Fruit fly (Drosophila melanogaster) whole organism, embryonic: ENCODE data around the gene CG8419.

Source experiments
- Blimp-1 ChIP-seq: fragments of 200-800 bp; sonication (Bioruptor generic); optimal IDR thresholded peaks from 3 replicates; lab custom pipeline; 2018; ENCODE audit warnings: missing biosample characterization, missing genetic modification characterization, mild to moderate bottlenecking, moderate library complexity, missing genetic modification reagents
- CG10366 ChIP-seq: fragments of 200-800 bp; sonication (Bioruptor generic); IDR thresholded peaks from 2 replicates; pipeline ENCODE4 v1.3.6; 2022; ENCODE audit warnings: missing biosample characterization, missing genetic modification characterization
- CG12391 ChIP-seq: fragments of 200-800 bp; sonication (Bioruptor generic); optimal IDR thresholded peaks from 3 replicates; lab custom pipeline; 2018; ENCODE audit warnings: missing biosample characterization, mild to moderate bottlenecking, missing genetic modification characterization, moderate library complexity
- CG12659 ChIP-seq: fragments of 200-800 bp; sonication (Bioruptor generic); optimal IDR thresholded peaks from 3 replicates; lab custom pipeline; 2017; ENCODE audit warnings: mild to moderate bottlenecking, missing biosample characterization, missing genetic modification reagents, missing genetic modification characterization
- CG14050 ChIP-seq: fragments of 200-800 bp; sonication (Bioruptor generic); IDR thresholded peaks from 3 replicates; pipeline ENCODE4 v1.3.6; 2022; ENCODE audit warnings: missing biosample characterization, missing genetic modification characterization
- CG14710 ChIP-seq: fragments of 200-800 bp; sonication (Bioruptor generic); optimal IDR thresholded peaks from 3 replicates; lab custom pipeline; 2019; ENCODE audit warnings: missing biosample characterization, mild to moderate bottlenecking, missing genetic modification characterization, moderate library complexity
- CG1602 ChIP-seq: fragments of 200-800 bp; sonication (Bioruptor generic); optimal IDR thresholded peaks from 3 replicates; lab custom pipeline; 2016; ENCODE audit warnings: missing biosample characterization, missing genetic modification characterization
- CG17829 ChIP-seq: fragments of 200-800 bp; optimal IDR thresholded peaks from 2 replicates; lab custom pipeline; 2019; ENCODE audit warnings: missing biosample characterization, mild to moderate bottlenecking, missing genetic modification characterization, moderate library complexity
- CG17912 ChIP-seq: fragments of 200-800 bp; sonication (Bioruptor generic); optimal IDR thresholded peaks from 2 replicates; lab custom pipeline; 2018; ENCODE audit warnings: missing biosample characterization, mild to moderate bottlenecking, missing genetic modification characterization
- CG18011 ChIP-seq: fragments of 200-800 bp; sonication (Bioruptor generic); optimal IDR thresholded peaks from 2 replicates; lab custom pipeline; 2017; ENCODE audit warnings: missing biosample characterization, missing genetic modification characterization, mild to moderate bottlenecking, moderate library complexity, missing genotype
- CG34224 ChIP-seq: fragments of 200-800 bp; sonication (Bioruptor generic); IDR thresholded peaks from 3 replicates; pipeline ENCODE4 v1.3.6; 2022; ENCODE audit warnings: missing biosample characterization, missing genetic modification characterization; ENCODE audit not compliant: partially characterized antibody
- CG4730 ChIP-seq: fragments of 200-800 bp; sonication (Bioruptor generic); IDR thresholded peaks from 2 replicates; pipeline ENCODE4 v1.3.6; 2022; ENCODE audit warnings: missing biosample characterization, missing genetic modification characterization
- CG7357 ChIP-seq: fragments of 200-800 bp; sonication (Bioruptor generic); IDR thresholded peaks from 3 replicates; pipeline ENCODE4 v1.3.6; 2022; ENCODE audit warnings: missing biosample characterization, missing genetic modification characterization
- CG7745 ChIP-seq: fragments of 200-800 bp; sonication (Bioruptor generic); optimal IDR thresholded peaks from 2 replicates; lab custom pipeline; 2018; ENCODE audit warnings: missing biosample characterization, mild to moderate bottlenecking, missing genetic modification characterization, moderate library complexity
- CG7928 ChIP-seq: fragments of 200-800 bp; sonication (Bioruptor generic); optimal IDR thresholded peaks from 2 replicates; lab custom pipeline; 2017; ENCODE audit warnings: missing biosample characterization, mild to moderate bottlenecking, missing genetic modification characterization
- CHES-1-like ChIP-seq: fragments of 200-800 bp; sonication (Bioruptor generic); optimal IDR thresholded peaks from 2 replicates; lab custom pipeline; 2016; ENCODE audit warnings: missing biosample characterization, missing genetic modification characterization
- Ets65A ChIP-seq: fragments of 200-800 bp; sonication (Bioruptor generic); peaks from one replicate; lab custom pipeline; 2016; ENCODE audit warnings: missing biosample characterization, missing genetic modification characterization
- Fer1 ChIP-seq: fragments of 200-800 bp; sonication (Bioruptor generic); optimal IDR thresholded peaks from 2 replicates; lab custom pipeline; 2017; ENCODE audit warnings: missing biosample characterization, mild to moderate bottlenecking, missing genetic modification characterization
- Fer3 ChIP-seq: fragments of 200-800 bp; sonication (Bioruptor generic); optimal IDR thresholded peaks from 2 replicates; lab custom pipeline; 2018; ENCODE audit warnings: missing biosample characterization, mild to moderate bottlenecking, missing genetic modification characterization, moderate library complexity
- Gsc ChIP-seq: fragments of 200-800 bp; sonication (Bioruptor generic); IDR thresholded peaks from 2 replicates; pipeline ENCODE4 v1.3.6; 2022; ENCODE audit warnings: missing biosample characterization, missing genetic modification characterization
- Hey ChIP-seq: fragments of 200-800 bp; sonication (Bioruptor generic); optimal IDR thresholded peaks from 3 replicates; lab custom pipeline; 2018; ENCODE audit warnings: missing biosample characterization, mild to moderate bottlenecking, missing genetic modification characterization
- Hmr ChIP-seq: fragments of 200-800 bp; sonication (Bioruptor generic); optimal IDR thresholded peaks from 3 replicates; lab custom pipeline; 2017; ENCODE audit warnings: mild to moderate bottlenecking, missing biosample characterization, missing genetic modification reagents, missing genetic modification characterization
- MBD-R2 ChIP-seq: fragments of 200-800 bp; sonication (Bioruptor generic); IDR thresholded peaks from 2 replicates; pipeline ENCODE4 v1.3.6; 2022; ENCODE audit warnings: missing biosample characterization, missing genetic modification characterization
- Mrtf ChIP-seq: fragments of 200-800 bp; sonication (Bioruptor generic); IDR thresholded peaks from 3 replicates; pipeline ENCODE4 v1.3.6; 2022; ENCODE audit warnings: missing biosample characterization, missing genetic modification characterization
- Rx ChIP-seq: fragments of 200-800 bp; sonication (Bioruptor generic); IDR thresholded peaks from 2 replicates; pipeline ENCODE4 v1.3.6; 2022; ENCODE audit warnings: missing biosample characterization, missing genetic modification characterization
- Scr ChIP-seq: fragments of 200-800 bp; sonication (Bioruptor generic); IDR thresholded peaks from 2 replicates; pipeline ENCODE4 v1.3.6; 2022; ENCODE audit warnings: missing biosample characterization, missing genetic modification characterization; ENCODE audit not compliant: partially characterized antibody
- Tbp ChIP-seq: fragments of >200 bp; optimal IDR thresholded peaks from 2 replicates; lab custom pipeline; 2018; ENCODE audit warnings: missing biosample characterization, missing genetic modification characterization
- Vsx1 ChIP-seq: fragments of 200-800 bp; sonication (Bioruptor generic); optimal IDR thresholded peaks from 2 replicates; lab custom pipeline; 2017; ENCODE audit warnings: missing biosample characterization, mild to moderate bottlenecking, missing genetic modification characterization, missing genetic modification reagents
- ash1 ChIP-seq: fragments of 200-800 bp; sonication (Bioruptor generic); optimal IDR thresholded peaks from 2 replicates; lab custom pipeline; 2018; ENCODE audit warnings: missing biosample characterization, mild to moderate bottlenecking, missing genetic modification characterization
- btn ChIP-seq: fragments of 200-800 bp; sonication (Bioruptor generic); optimal IDR thresholded peaks from 2 replicates; lab custom pipeline; 2016; ENCODE audit warnings: missing biosample characterization, missing genetic modification characterization
- cas ChIP-seq: fragments of 200-800 bp; sonication (Bioruptor generic); IDR thresholded peaks from 2 replicates; pipeline ENCODE4 v1.3.6; 2022; ENCODE audit warnings: missing biosample characterization, missing genetic modification characterization
- croc ChIP-seq: fragments of 200-800 bp; sonication (Bioruptor generic); conservative IDR thresholded peaks from 3 replicates; pipeline ENCODE4 v1.3.6; 2022; ENCODE audit warnings: missing biosample characterization, missing genetic modification characterization
- dimm ChIP-seq: fragments of 200-800 bp; sonication (Bioruptor generic); IDR thresholded peaks from 2 replicates; pipeline ENCODE4 v1.3.6; 2022; ENCODE audit warnings: missing biosample characterization, missing genetic modification characterization
- exex ChIP-seq: fragments of 200-800 bp; sonication (Bioruptor generic); optimal IDR thresholded peaks from 4 replicates; lab custom pipeline; 2018; ENCODE audit warnings: missing biosample characterization, mild to moderate bottlenecking, missing genetic modification characterization, moderate library complexity
- kah ChIP-seq: fragments of 200-800 bp; sonication (Bioruptor generic); optimal IDR thresholded peaks from 2 replicates; lab custom pipeline; 2018; ENCODE audit warnings: missing biosample characterization, mild to moderate bottlenecking, missing genetic modification characterization
- ken ChIP-seq: fragments of 200-800 bp; sonication (Bioruptor generic); IDR thresholded peaks from 3 replicates; pipeline ENCODE4 v1.3.6; 2022; ENCODE audit warnings: missing biosample characterization, missing genetic modification characterization
- knrl ChIP-seq: fragments of 200-800 bp; sonication (Bioruptor generic); IDR thresholded peaks from 3 replicates; pipeline ENCODE4 v1.3.6; 2022; ENCODE audit warnings: missing biosample characterization, missing genetic modification characterization; ENCODE audit not compliant: partially characterized antibody
- lbe ChIP-seq: fragments of 200-800 bp; sonication (Bioruptor generic); optimal IDR thresholded peaks from 2 replicates; lab custom pipeline; 2016; ENCODE audit warnings: missing biosample characterization, mild to moderate bottlenecking, missing genetic modification characterization
- luna ChIP-seq: fragments of 200-800 bp; sonication (Bioruptor generic); optimal IDR thresholded peaks from 2 replicates; lab custom pipeline; 2016; ENCODE audit warnings: missing biosample characterization, missing genetic modification characterization
- maf-S ChIP-seq: fragments of 200-800 bp; sonication (Bioruptor generic); optimal IDR thresholded peaks from 2 replicates; lab custom pipeline; 2016; ENCODE audit warnings: missing biosample characterization, missing genetic modification characterization
- pb ChIP-seq: fragments of 200-800 bp; sonication (Bioruptor generic); optimal IDR thresholded peaks from 3 replicates; lab custom pipeline; 2016; ENCODE audit warnings: missing biosample characterization, missing genetic modification characterization
- pho ChIP-seq: fragments of 200-800 bp; sonication (Bioruptor generic); optimal IDR thresholded peaks from 2 replicates; lab custom pipeline; 2016; ENCODE audit warnings: missing biosample characterization, missing genetic modification characterization
- pros ChIP-seq: fragments of 200-800 bp; sonication (Bioruptor generic); optimal IDR thresholded peaks from 3 replicates; lab custom pipeline; 2019; ENCODE audit warnings: missing biosample characterization, mild to moderate bottlenecking, missing genetic modification characterization, moderate library complexity
- schlank ChIP-seq: fragments of 200-800 bp; sonication (Bioruptor generic); optimal IDR thresholded peaks from 2 replicates; lab custom pipeline; 2018; ENCODE audit warnings: missing biosample characterization, mild to moderate bottlenecking, missing genetic modification characterization
- sima ChIP-seq: fragments of 200-800 bp; sonication (Bioruptor generic); optimal IDR thresholded peaks from 2 replicates; lab custom pipeline; 2016; ENCODE audit warnings: missing biosample characterization, missing genetic modification characterization
- stwl ChIP-seq: fragments of 200-800 bp; sonication (Bioruptor generic); optimal IDR thresholded peaks from 3 replicates; lab custom pipeline; 2018; ENCODE audit warnings: missing biosample characterization, mild to moderate bottlenecking, missing genetic modification characterization, moderate library complexity
- z ChIP-seq: fragments of 200-800 bp; sonication (Bioruptor generic); IDR thresholded peaks from 3 replicates; pipeline ENCODE4 v1.3.6; 2022; ENCODE audit warnings: missing biosample characterization, missing genetic modification characterization
- zen ChIP-seq: fragments of 200-800 bp; sonication (Bioruptor generic); optimal IDR thresholded peaks from 3 replicates; lab custom pipeline; 2018; ENCODE audit warnings: missing biosample characterization, mild to moderate bottlenecking, missing genetic modification characterization, moderate library complexity
- zen2 ChIP-seq: fragments of 200-800 bp; sonication (Bioruptor generic); IDR thresholded peaks from 3 replicates; pipeline ENCODE4 v1.3.6; 2022; ENCODE audit warnings: missing biosample characterization, missing genetic modification characterization; ENCODE audit not compliant: partially characterized antibody

Gene CG8419

dm6 chr2L:8162307-8163024 is 43.5 kb upstream of the CG8419 start, which contains the start of gene Acbp1 (continued):
- TF ChIP-seq Vsx1 (GFP tag; lab: Kevin White, UChicago) (peak; percentile 96), CG18011 (peak; percentile 78), pho (GFP tag; lab: Kevin White, UChicago) (peak; percentile 97), pb (GFP tag; lab: Kevin White, UChicago) (peak; percentile 90), knrl (peak; percentile 77), CG34224 (GFP tag; lab: Robert Waterston, UW) (peak; percentile 83; the same call in 2 of the 3 replicates), luna (GFP tag; lab: Kevin White, UChicago) (peak; percentile 90), Scr (GFP tag; lab: Robert Waterston, UW) (peak; percentile 78), ash1 (peak; percentile 40), Rx (GFP tag; lab: Robert Waterston, UW) (peak; percentile 80), Hmr (peak; percentile 98), Gsc (GFP tag; lab: Robert Waterston, UW) (no peak), z (GFP tag; lab: Robert Waterston, UW) (peak; percentile 54; the same call in 1 of the 3 replicates), croc (peak; percentile 78), kah (GFP tag; lab: Kevin White, UChicago) (peak; percentile 93), CG12659 (GFP tag; lab: Kevin White, UChicago) (peak; percentile 97), MBD-R2 (GFP tag; lab: Robert Waterston, UW) (peak; percentile 84), sima (GFP tag; lab: Kevin White, UChicago) (peak; percentile 58), Mrtf (GFP tag; lab: Robert Waterston, UW) (peak; percentile 90), Hey (tag; lab: Kevin White, UChicago) (peak; percentile 79), CG7357 (GFP tag; lab: Robert Waterston, UW) (peak; percentile 82), lbe (peak; percentile 95), cas (GFP tag; lab: Robert Waterston, UW) (peak; percentile 83), btn (GFP tag; lab: Kevin White, UChicago) (peak; percentile 86), CHES-1-like (GFP tag; lab: Kevin White, UChicago) (peak; percentile 97), CG7745 (tag; lab: Kevin White, UChicago) (peak; percentile 93), CG14710 (tag; lab: Kevin White, UChicago) (peak; percentile 98), zen (peak; percentile 96), CG10366 (GFP tag; lab: Robert Waterston, UW) (peak; percentile 78), Fer3 (tag; lab: Kevin White, UChicago) (peak; percentile 97), CG4730 (GFP tag; lab: Robert Waterston, UW) (peak; percentile 88), CG17829 (tag; lab: Kevin White, UChicago) (peak; percentile 99), CG1602 (GFP tag; lab: Kevin White, UChicago) (peak; percentile 86), CG14050 (GFP tag; lab: Robert Waterston, UW) (peak; percentile 87), exex (peak; percentile 92), stwl (tag; lab: Kevin White, UChicago) (peak; percentile 96), zen2 (GFP tag; lab: Robert Waterston, UW) (peak; percentile 74; the same call in 2 of the 3 replicates), CG7928 (GFP tag; lab: Kevin White, UChicago) (peak; percentile 73), Blimp-1 (peak; percentile 96), Fer1 (GFP tag; lab: Kevin White, UChicago) (peak; percentile 99), CG17912 (GFP tag; lab: Kevin White, UChicago) (peak; percentile 89), schlank (tag; lab: Kevin White, UChicago) (peak; percentile 93), ken (peak; percentile 90), Ets65A (GFP tag; lab: Kevin White, UChicago) (peak; percentile 99), maf-S (GFP tag; lab: Kevin White, UChicago) (peak; percentile 95), dimm (GFP tag; lab: Robert Waterston, UW) (peak; percentile 79), Tbp (GFP tag; lab: Kevin White, UChicago) (no peak), pros (peak; percentile 93), CG12391 (tag; lab: Kevin White, UChicago) (peak; percentile 99)
